Fruit fly (Drosophila melanogaster) Kc167 (cell line): ENCODE results near the gene CG12105.

Experiments used
- Myc ChIP-seq: fragments of >200 bp; optimal IDR thresholded peaks from 2 replicates; lab custom pipeline; 2017; ENCODE audit warnings: missing external identifiers
- Sin3A ChIP-seq: fragments of >200 bp; optimal IDR thresholded peaks from 2 replicates; lab custom pipeline; 2018; ENCODE audit warnings: missing external identifiers
- h ChIP-seq: fragments of >200 bp; optimal IDR thresholded peaks from 3 replicates; lab custom pipeline; 2018; ENCODE audit warnings: missing external identifiers
- insv ChIP-seq: fragments of >200 bp; optimal IDR thresholded peaks from 3 replicates; lab custom pipeline; 2018; ENCODE audit warnings: missing external identifiers
- psq ChIP-seq: fragments of >200 bp; optimal IDR thresholded peaks from 2 replicates; lab custom pipeline; 2017; ENCODE audit warnings: missing external identifiers
- ttk ChIP-seq: sonication (Bioruptor generic); optimal IDR thresholded peaks from 2 replicates; lab custom pipeline; 2017; ENCODE audit warnings: missing external identifiers

Gene CG12105

dm6 chr3L:1639185-1639812 lies 23.7 kb upstream of the CG12105 start, which contains the start of the genes Mettl2 and Bgb:
Gene Mettl2, minus strand, starts transcription at chr3L:1639235.
Gene Bgb, plus strand, starts transcription at chr3L:1639711.
- TF ChIP-seq ttk (lab: Kevin White, UChicago) = no peak
- TF ChIP-seq Myc (lab: Kevin White, UChicago) = no peak

- TF ChIP-seq Myc (lab: Kevin White, UChicago) = no peak
- no peak for TF ChIP-seq psq (lab: Kevin White, UChicago)
- no peak for TF ChIP-seq h (lab: Kevin White, UChicago)
Observed at dm6 chr3L:1637652-1638051, 22.1 kb upstream of the CG12105 start, which contains the start of gene nSyb. Gene nSyb, minus strand, starts transcription at chr3L:1637752.

DNA sequence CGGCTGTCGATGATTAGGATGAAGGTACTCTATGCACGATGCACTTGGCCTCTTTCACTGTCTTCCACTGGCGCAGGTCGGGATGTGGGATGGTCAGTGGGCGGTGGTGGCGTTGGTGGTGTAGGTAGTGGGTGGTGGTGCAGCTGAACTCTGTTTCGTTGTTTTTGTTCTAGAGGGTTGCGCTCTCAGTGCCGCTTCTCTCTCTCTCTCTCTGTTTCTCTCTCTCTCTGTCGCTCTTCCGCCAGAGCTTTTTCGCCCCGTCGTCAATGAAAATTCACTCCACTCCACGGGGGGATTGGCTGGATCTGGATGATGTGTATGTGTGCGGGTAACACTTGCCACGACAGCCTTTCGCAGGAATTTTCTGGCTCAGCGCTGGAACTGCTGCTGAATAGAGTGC lies 21.3 kb upstream of the CG12105 start:
- TF ChIP-seq Myc (lab: Kevin White, UChicago) (no peak), Sin3A (lab: Kevin White, UChicago) (no peak), psq (lab: Kevin White, UChicago) (no peak)

- TF ChIP-seq psq (lab: Kevin White, UChicago) = no peak
- TF ChIP-seq h (lab: Kevin White, UChicago) = no peak
Observed at dm6 chr3L:1629064-1629777, 13.6 kb upstream of the CG12105 start, which contains the start of gene GC. Gene GC, minus strand, starts transcription at chr3L:1629301.

DNA sequence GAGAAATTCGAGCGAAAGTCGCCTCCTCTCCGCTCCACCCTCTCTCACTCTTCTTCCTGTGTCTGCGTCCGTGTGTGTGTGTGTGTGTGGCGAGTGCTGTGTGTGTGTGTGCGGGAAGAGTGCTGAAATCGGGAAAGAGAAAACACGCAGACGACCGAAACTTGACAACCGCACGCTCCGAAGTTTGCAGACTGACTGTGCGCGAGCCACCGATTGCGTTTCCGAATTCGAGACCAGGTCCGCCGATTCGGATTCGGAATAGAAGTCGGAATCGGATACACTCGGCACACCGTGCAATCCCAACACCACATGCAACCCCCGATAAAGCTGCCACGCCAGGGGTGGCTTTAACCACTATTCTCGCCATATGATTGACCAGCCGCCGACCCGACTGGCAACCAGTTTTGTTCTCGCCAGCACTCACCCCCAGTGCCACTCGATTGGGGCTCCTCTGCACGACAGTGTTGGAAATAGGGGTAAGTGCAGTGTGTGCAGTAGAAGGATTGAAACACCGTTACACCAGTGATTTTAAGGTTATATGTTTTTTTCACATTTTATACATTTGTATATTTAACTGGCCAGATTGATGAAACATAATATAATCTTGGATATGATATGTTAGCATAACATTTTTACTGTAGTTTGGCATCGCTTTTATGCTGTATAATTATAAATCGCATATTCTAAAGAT lies 12.7 kb upstream of the CG12105 start, which contains the start of gene CG13928:
TSS of gene CG13928 (minus strand) at position 202 of the 691 bp plus-strand sequence.
- no peak for TF ChIP-seq Sin3A (lab: Kevin White, UChicago)
- TF ChIP-seq insv = no peak
- no peak for TF ChIP-seq psq (lab: Kevin White, UChicago)
- TF ChIP-seq Myc (lab: Kevin White, UChicago) = no peak
- TF ChIP-seq ttk (lab: Kevin White, UChicago) = no peak
- TF ChIP-seq h (lab: Kevin White, UChicago) = no peak

- TF ChIP-seq Sin3A (lab: Kevin White, UChicago) (no peak), Myc (lab: Kevin White, UChicago) (no peak), h (lab: Kevin White, UChicago) (no peak), ttk (lab: Kevin White, UChicago) (no peak), psq (lab: Kevin White, UChicago) (no peak), insv (no peak)
Observed at dm6 chr3L:1626924-1627323, 11.3 kb upstream of the CG12105 start.

DNA sequence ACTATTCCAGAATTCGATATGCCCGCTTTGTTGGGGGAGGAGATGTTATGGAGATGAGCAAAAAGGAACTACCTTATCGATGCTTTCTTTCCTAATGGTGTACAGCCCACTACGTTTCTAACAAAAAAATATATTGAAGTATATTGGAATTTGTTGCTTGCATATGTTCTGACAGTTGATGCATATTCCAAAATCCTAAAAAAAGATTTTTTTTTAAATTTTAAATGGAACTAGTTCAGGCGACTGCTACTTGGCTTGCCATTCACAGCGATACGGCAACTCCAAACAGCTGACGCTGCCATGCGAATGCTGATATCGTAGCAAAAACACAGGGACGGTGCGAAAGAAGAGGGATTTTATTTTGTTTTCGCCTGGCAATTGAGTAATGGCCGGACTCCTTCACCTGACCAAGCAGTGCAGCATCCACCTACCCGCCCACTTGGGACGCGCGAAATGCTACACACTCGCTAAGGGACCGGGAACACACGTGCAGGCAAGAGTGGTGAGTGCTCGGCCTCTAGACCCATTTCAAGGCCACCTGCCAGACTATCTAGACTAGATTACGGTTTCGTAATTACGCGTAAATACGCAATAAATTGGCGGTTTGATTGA lies 2.6 kb upstream of the CG12105 start, which contains the start of the genes CG13926, ABCB7 and CG33230:
TSS of gene CG13926 (minus strand) at position 43 of the 612 bp plus-strand sequence.
TSS of gene ABCB7 (plus strand) at position 299 of the 612 bp plus-strand sequence.
TSS of gene CG33230 (plus strand) at position 299 of the 612 bp plus-strand sequence.
- TF ChIP-seq h (lab: Kevin White, UChicago) (no peak), ttk (lab: Kevin White, UChicago) (no peak), Myc (lab: Kevin White, UChicago) (no peak), psq (lab: Kevin White, UChicago) (no peak), insv (no peak)

DNA sequence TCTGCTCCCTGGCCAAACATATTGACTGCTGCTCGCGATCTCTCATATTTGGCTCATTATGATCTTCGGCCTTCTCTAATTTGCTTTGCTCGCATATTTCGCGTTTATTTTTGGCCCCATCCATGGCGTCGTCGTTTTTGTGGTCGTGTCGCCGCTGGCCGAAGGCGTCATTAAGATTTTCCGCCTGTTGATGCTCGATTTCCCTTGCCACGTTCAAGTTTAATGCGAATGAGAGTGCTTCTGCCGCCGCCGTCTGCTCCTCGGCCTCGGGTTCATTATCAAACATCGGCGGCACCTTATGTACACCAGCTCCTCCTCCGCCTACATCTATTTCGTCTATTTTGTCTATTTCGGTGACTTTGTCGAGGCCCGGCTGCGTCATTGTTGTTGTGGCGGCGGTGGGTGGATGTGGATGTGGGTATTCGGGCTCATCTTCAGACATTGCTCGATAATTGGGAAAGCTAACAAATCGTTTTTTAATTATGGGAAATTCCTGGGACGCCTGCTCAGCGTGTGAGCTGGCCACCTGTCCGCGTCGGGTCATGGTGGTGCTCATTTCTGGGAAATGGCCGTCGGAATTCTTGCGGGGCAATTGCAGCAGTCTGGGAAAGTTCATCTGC lies 1.0 kb downstream of the CG12105 start:
- TF ChIP-seq insv (no peak), psq (lab: Kevin White, UChicago) (no peak)

DNA sequence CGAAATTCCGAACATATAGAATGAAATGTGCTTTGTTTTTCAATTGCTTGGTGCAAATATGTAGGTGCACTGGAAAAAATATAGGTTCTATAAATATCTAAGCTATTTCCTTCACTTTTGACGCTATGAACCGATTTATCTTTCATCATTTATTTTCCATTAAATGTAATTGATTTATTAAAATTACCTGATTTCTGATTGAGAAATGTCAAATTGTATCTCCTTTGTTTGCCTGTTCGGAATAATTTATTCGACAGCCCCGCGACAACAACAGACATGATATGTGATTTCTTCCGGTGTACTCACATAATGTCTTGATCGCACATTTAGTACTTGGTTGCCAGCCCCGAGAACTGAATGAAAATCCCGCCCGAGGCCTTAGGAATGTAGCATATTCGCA lies 6.0 kb downstream of the CG12105 start:
- no peak for TF ChIP-seq psq (lab: Kevin White, UChicago)
- TF ChIP-seq Sin3A (lab: Kevin White, UChicago) = no peak
- no peak for TF ChIP-seq ttk (lab: Kevin White, UChicago)
- no peak for TF ChIP-seq h (lab: Kevin White, UChicago)
- no peak for TF ChIP-seq insv
- TF ChIP-seq Myc (lab: Kevin White, UChicago) = no peak

dm6 chr3L:1602833-1603128 lies 12.8 kb downstream of the CG12105 start, which contains the start of the genes CG18170 and CG33791:
Gene CG18170, plus strand, starts transcription at chr3L:1602954.
Gene CG33791, plus strand, starts transcription at chr3L:1602954.
- no peak for TF ChIP-seq Myc (lab: Kevin White, UChicago)

DNA sequence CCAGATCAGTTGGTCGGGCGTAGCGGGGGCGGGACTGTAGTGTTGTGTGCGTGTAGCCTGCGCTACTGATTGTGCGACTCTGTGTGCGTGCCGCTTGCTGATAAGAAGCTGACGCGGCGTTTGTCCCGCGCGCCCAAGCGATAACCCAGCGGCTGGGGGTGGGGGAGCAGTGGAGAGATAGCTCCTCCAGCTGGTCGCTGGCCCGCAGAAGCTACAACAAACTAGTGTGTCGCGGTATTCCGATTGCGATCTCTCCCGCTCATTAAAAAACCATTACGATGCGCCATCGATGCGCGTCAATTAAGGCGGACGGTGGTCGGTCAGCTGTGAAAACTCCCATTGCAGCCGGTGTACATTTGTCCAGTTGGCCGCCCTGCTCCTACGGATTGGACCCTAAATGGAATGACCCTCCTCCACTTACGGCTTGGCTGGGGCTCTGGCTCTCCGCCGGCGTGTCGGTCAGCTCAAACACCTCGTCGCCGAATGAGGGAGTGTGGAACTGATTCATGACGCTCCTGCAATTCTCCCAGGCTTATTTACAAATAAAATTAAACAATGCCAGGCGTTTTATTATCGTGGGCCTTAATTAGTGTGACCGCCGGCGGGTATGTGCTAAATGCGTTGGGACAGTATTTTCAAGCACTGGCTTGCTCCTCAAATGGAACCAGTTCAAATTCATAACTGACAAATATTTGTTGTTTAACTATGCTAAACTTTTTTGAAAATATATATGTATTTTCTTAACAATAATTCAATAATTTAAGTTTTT lies 13.4 kb downstream of the CG12105 start, which contains the start of gene CG12104:
TSS of gene CG12104 (minus strand) at position 611 of the 769 bp plus-strand sequence.
- TF ChIP-seq insv (no peak), Myc (lab: Kevin White, UChicago) (no peak), h (lab: Kevin White, UChicago) (no peak), Sin3A (lab: Kevin White, UChicago) (no peak), ttk (lab: Kevin White, UChicago) (no peak), psq (lab: Kevin White, UChicago) (no peak)
